Worm (Caenorhabditis elegans) whole organism, early embryonic: ENCODE data around the gene F58B4.6.

Experiments
- B0310.2 ChIP-seq: sonication (generic microtip); optimal IDR thresholded peaks from 2 replicates; lab custom pipeline; 2016; ENCODE audit warnings: mild to moderate bottlenecking, missing genetic modification characterization, missing compliant biosample characterization
- F13C5.2 ChIP-seq: sonication (generic microtip); optimal IDR thresholded peaks from 2 replicates; lab custom pipeline; 2017; ENCODE audit warnings: mild to moderate bottlenecking, missing genetic modification characterization, inconsistent platforms, missing compliant biosample characterization
- aly-1 ChIP-seq: sonication (generic microtip); optimal IDR thresholded peaks from 2 replicates; lab custom pipeline; 2016; ENCODE audit warnings: missing genetic modification characterization, missing compliant biosample characterization
- ama-1 ChIP-seq: fragments of 150-350 bp; optimal IDR thresholded peaks from 2 replicates; lab custom pipeline; 2014
- ceh-13 ChIP-seq: fragments of 200-800 bp; sonication (Bioruptor generic); optimal IDR thresholded peaks from 2 replicates; lab custom pipeline; 2018; ENCODE audit warnings: mild to moderate bottlenecking, missing genetic modification characterization, missing compliant biosample characterization
- ceh-36 ChIP-seq: sonication (generic microtip); optimal IDR thresholded peaks from 2 replicates; lab custom pipeline; 2016; ENCODE audit warnings: missing genetic modification characterization, inconsistent platforms, missing compliant biosample characterization
- ets-7 ChIP-seq: sonication (generic microtip); optimal IDR thresholded peaks from 2 replicates; lab custom pipeline; 2016; ENCODE audit warnings: missing genotype, missing genetic modification characterization, missing compliant biosample characterization
- flt-1 ChIP-seq: fragments of 200-800 bp; sonication (Bioruptor generic); IDR thresholded peaks from 2 replicates; pipeline ENCODE4 v1.3.6; 2022; ENCODE audit warnings: missing genetic modification characterization, missing compliant biosample characterization
- hmbx-1 ChIP-seq: sonication (generic microtip); optimal IDR thresholded peaks from 2 replicates; lab custom pipeline; 2016; ENCODE audit warnings: mild to moderate bottlenecking, missing genetic modification characterization, missing compliant biosample characterization
- hmg-4 ChIP-seq: fragments of 200-800 bp; sonication (Bioruptor generic); optimal IDR thresholded peaks from 2 replicates; lab custom pipeline; 2018; ENCODE audit warnings: mild to moderate bottlenecking, missing genetic modification characterization, missing compliant biosample characterization
- hnd-1 ChIP-seq: sonication (generic microtip); optimal IDR thresholded peaks from 2 replicates; lab custom pipeline; 2016; ENCODE audit warnings: missing genetic modification characterization, missing compliant biosample characterization
- pes-1 ChIP-seq: fragments of 200-800 bp; sonication (Bioruptor generic); IDR thresholded peaks from 2 replicates; pipeline ENCODE4 v1.3.6; 2022; ENCODE audit warnings: missing genetic modification reagents, missing genetic modification characterization, missing compliant biosample characterization
- scrt-1 ChIP-seq: fragments of 200-800 bp; sonication (Bioruptor generic); IDR thresholded peaks from 2 replicates; pipeline ENCODE4 v1.3.6; 2022; ENCODE audit warnings: missing genetic modification characterization, missing compliant biosample characterization
- sea-1 ChIP-seq: fragments of 200-800 bp; sonication (Bioruptor generic); conservative IDR thresholded peaks from 2 replicates; pipeline ENCODE4 v1.3.6; 2022; ENCODE audit warnings: missing genetic modification characterization, missing compliant biosample characterization
- tbx-11 ChIP-seq: fragments of 200-800 bp; sonication (Bioruptor generic); IDR thresholded peaks from 2 replicates; pipeline ENCODE4 v1.3.6; 2022; ENCODE audit warnings: missing genetic modification characterization, missing compliant biosample characterization
- tbx-37 ChIP-seq: fragments of 200-800 bp; sonication (Bioruptor generic); conservative IDR thresholded peaks from 2 replicates; pipeline ENCODE4 v1.3.6; 2022; ENCODE audit warnings: missing genetic modification reagents, missing genetic modification characterization, missing compliant biosample characterization
- tra-4 ChIP-seq: sonication (generic microtip); optimal IDR thresholded peaks from 2 replicates; lab custom pipeline; 2017; ENCODE audit warnings: missing genetic modification characterization, missing compliant biosample characterization

F58B4.6 gene

DNA sequence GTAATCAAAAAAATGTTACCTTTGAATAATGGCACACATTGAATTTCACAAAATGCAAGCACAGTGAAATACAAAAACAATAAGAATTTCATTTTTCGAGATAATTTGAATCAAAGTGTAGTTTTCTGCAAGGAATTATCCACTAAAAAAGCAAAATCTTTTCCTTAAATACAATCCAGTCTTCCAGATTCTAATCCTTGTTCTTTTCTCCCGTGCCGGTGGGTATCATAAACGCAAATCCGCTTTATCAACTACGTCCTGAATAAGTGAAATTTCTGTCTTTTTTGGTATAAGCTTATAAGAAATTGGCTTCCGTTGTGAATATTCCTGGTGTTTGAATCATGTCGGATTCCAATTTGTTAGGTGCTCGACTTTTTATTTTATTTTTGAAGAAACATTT is 36.7 kb upstream of the F58B4.6 start:
- no peak for TF ChIP-seq hmbx-1

- TF ChIP-seq ama-1: no peak
- TF ChIP-seq tbx-37 (GFP tag; lab: Robert Waterston, UW): no peak
- no peak for TF ChIP-seq sea-1 (GFP tag; lab: Robert Waterston, UW)
- TF ChIP-seq aly-1 (tag; lab: Kevin White, UChicago): no peak
- no peak for TF ChIP-seq ceh-36 (tag; lab: Kevin White, UChicago)
- TF ChIP-seq ceh-13 (GFP tag; lab: Kevin White, UChicago): no peak
- no peak for TF ChIP-seq ets-7 (tag; lab: Kevin White, UChicago)
- no peak for TF ChIP-seq tbx-11 (GFP tag; lab: Robert Waterston, UW)
- no peak for TF ChIP-seq flt-1
- no peak for TF ChIP-seq hnd-1 (tag; lab: Kevin White, UChicago)
- TF ChIP-seq pes-1 (GFP tag; lab: Robert Waterston, UW): no peak
Measured at ce11 chrV:10889036-10889435, 35.8 kb upstream of the F58B4.6 start, which contains the start of gene F32D8.11. Gene F32D8.11, minus strand, starts transcription at chrV:10889136.

DNA sequence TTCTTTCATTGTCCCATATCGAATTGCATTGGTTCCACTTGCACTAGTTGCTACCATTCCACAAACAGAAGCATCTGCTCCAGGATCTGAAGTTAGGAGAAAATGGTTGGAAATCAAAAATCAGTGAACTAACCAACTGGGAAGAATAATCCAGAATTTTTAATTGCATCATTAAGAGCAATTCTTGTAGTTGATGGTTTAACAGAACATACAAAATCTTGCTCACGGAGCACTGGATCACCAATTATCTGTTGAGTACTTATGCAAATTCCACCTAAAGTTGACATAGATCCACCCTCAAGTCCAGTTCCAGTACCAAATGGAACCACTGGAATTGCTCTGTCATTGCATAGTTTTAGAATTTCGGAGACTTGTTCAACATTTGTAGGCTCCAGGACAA is 35.1 kb upstream of the F58B4.6 start:
- TF ChIP-seq sea-1 (GFP tag; lab: Robert Waterston, UW) (no peak), aly-1 (tag; lab: Kevin White, UChicago) (no peak), F13C5.2 (tag; lab: Kevin White, UChicago) (no peak), tbx-37 (GFP tag; lab: Robert Waterston, UW) (no peak), hmbx-1 (no peak), ama-1 (no peak), hnd-1 (tag; lab: Kevin White, UChicago) (no peak), hmg-4 (GFP tag; lab: Kevin White, UChicago) (no peak), scrt-1 (GFP tag; lab: Robert Waterston, UW) (no peak), pes-1 (GFP tag; lab: Robert Waterston, UW) (no peak), ceh-13 (GFP tag; lab: Kevin White, UChicago) (no peak), ets-7 (tag; lab: Kevin White, UChicago) (no peak), B0310.2 (no peak), ceh-36 (tag; lab: Kevin White, UChicago) (no peak), tbx-11 (GFP tag; lab: Robert Waterston, UW) (no peak), flt-1 (no peak), tra-4 (tag; lab: Kevin White, UChicago) (no peak)

- TF ChIP-seq ceh-13 (GFP tag; lab: Kevin White, UChicago) (no peak), scrt-1 (GFP tag; lab: Robert Waterston, UW) (no peak), tbx-11 (GFP tag; lab: Robert Waterston, UW) (no peak), flt-1 (no peak), sea-1 (GFP tag; lab: Robert Waterston, UW) (no peak), aly-1 (tag; lab: Kevin White, UChicago) (no peak), hnd-1 (tag; lab: Kevin White, UChicago) (no peak), ama-1 (no peak), tra-4 (tag; lab: Kevin White, UChicago) (no peak), tbx-37 (GFP tag; lab: Robert Waterston, UW) (no peak)
Measured at ce11 chrV:10890980-10891379, 33.9 kb upstream of the F58B4.6 start, which contains the start of gene F32D8.12. Gene F32D8.12, minus strand, starts transcription at chrV:10891027.

DNA sequence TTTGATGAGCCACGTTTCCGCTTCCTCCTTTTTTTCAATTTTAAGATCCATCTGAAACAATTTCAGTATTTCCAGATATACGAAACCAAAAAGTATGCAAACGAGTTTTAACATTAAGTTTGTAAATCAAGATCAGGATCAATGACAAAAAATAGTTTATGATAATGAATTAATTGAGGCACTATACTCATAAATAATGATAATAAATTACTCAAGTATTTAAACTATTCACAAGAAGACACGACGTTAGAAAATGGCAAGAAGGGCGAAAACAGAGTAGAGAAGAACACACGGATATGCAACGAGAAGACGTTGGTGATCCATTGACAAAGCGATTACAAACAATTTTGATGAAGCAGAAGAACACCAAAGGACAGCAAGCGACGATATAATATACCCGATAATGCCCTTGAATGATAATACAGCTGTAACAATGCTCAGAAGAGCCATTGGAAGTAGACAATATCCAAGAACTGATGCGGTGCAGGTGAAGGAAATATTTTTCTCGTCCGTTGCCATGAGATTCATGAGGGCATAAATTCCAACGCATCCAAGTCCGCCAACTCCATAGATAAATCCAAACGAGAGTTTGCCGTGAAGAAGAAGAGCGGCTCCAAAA is 31.2 kb upstream of the F58B4.6 start, which contains the start of gene F32D8.4:
Gene F32D8.4 (minus strand): TSS at position 51 of the 619 bp plus-strand sequence.
- no peak for TF ChIP-seq hmbx-1
- TF ChIP-seq pes-1 (GFP tag; lab: Robert Waterston, UW): no peak
- no peak for TF ChIP-seq hnd-1 (tag; lab: Kevin White, UChicago)
- TF ChIP-seq hmg-4 (GFP tag; lab: Kevin White, UChicago): no peak
- TF ChIP-seq B0310.2: no peak
- TF ChIP-seq tbx-11 (GFP tag; lab: Robert Waterston, UW): no peak
- no peak for TF ChIP-seq sea-1 (GFP tag; lab: Robert Waterston, UW)
- TF ChIP-seq ama-1: no peak
- no peak for TF ChIP-seq scrt-1 (GFP tag; lab: Robert Waterston, UW)
- no peak for TF ChIP-seq flt-1
- TF ChIP-seq ets-7 (tag; lab: Kevin White, UChicago): no peak
- no peak for TF ChIP-seq ceh-36 (tag; lab: Kevin White, UChicago)
- TF ChIP-seq tbx-37 (GFP tag; lab: Robert Waterston, UW): no peak
- no peak for TF ChIP-seq ceh-13 (GFP tag; lab: Kevin White, UChicago)

ce11 chrV:10894601-10895000 is 30.2 kb upstream of the F58B4.6 start, which contains the start of the genes F32D8.14 and F32D8.5:
Gene F32D8.14, minus strand, starts transcription at chrV:10894788.
Gene F32D8.5, plus strand, starts transcription at chrV:10894800.
- TF ChIP-seq B0310.2 (no peak), tbx-11 (GFP tag; lab: Robert Waterston, UW) (no peak), sea-1 (GFP tag; lab: Robert Waterston, UW) (no peak), F13C5.2 (tag; lab: Kevin White, UChicago) (peak; percentile 19), tbx-37 (GFP tag; lab: Robert Waterston, UW) (peak; percentile 69), pes-1 (GFP tag; lab: Robert Waterston, UW) (peak; percentile 28; the same call in 1 of the 2 replicates)

ce11 chrV:10896295-10896694 is 28.5 kb upstream of the F58B4.6 start, which contains the start of gene F32D8.13:
Gene F32D8.13, minus strand, starts transcription at chrV:10896543.
- TF ChIP-seq F13C5.2 (tag; lab: Kevin White, UChicago): no peak
- no peak for TF ChIP-seq hmbx-1
- TF ChIP-seq tbx-11 (GFP tag; lab: Robert Waterston, UW): no peak
- no peak for TF ChIP-seq hnd-1 (tag; lab: Kevin White, UChicago)
- no peak for TF ChIP-seq aly-1 (tag; lab: Kevin White, UChicago)
- TF ChIP-seq B0310.2: no peak
- no peak for TF ChIP-seq hmg-4 (GFP tag; lab: Kevin White, UChicago)
- no peak for TF ChIP-seq sea-1 (GFP tag; lab: Robert Waterston, UW)
- TF ChIP-seq scrt-1 (GFP tag; lab: Robert Waterston, UW): no peak
- TF ChIP-seq tbx-37 (GFP tag; lab: Robert Waterston, UW): no peak
